Worm (Caenorhabditis elegans) whole organism, dauer: ENCODE measurements around the gene blos-1.

Experiments
- unc-62 ChIP-seq: sonication (generic microtip); optimal IDR thresholded peaks from 2 replicates; lab custom pipeline; 2017; ENCODE audit warnings: missing biosample characterization, missing genetic modification reagents, missing genetic modification characterization

Gene blos-1

ce11 chrIII:10218587-10218986, 6.8 kb upstream of the blos-1 start, which contains the start of the genes rde-4 and cox-14:
TSS of gene rde-4 (minus strand) at chrIII:10218646.
TSS of gene cox-14 (plus strand) at chrIII:10218942.
- no peak for TF ChIP-seq unc-62 (GFP tag; lab: Kevin White, UChicago)

- TF ChIP-seq unc-62 (GFP tag; lab: Kevin White, UChicago), result no peak
These were observed 5.0 kb upstream of the blos-1 start, which contains the start of gene cts-1 for ce11 chrIII:10216585-10217278. TSS of gene cts-1 (minus strand) at chrIII:10216635.

ce11 chrIII:10215882-10216281, 4.1 kb upstream of the blos-1 start:
- TF ChIP-seq unc-62 (GFP tag; lab: Kevin White, UChicago), result no peak

- TF ChIP-seq unc-62 (GFP tag; lab: Kevin White, UChicago), result no peak
These were observed 2.8 kb upstream of the blos-1 start for ce11 chrIII:10214540-10214979.

ce11 chrIII:10209703-10210102, 2.0 kb downstream of the blos-1 start, which contains the start of gene T20G5.9:
TSS of gene T20G5.9 (plus strand) at chrIII:10209840.
- TF ChIP-seq unc-62 (GFP tag; lab: Kevin White, UChicago), result no peak

- no peak for TF ChIP-seq unc-62 (GFP tag; lab: Kevin White, UChicago)
These were observed 5.4 kb downstream of the blos-1 start for ce11 chrIII:10206352-10206751.

- TF ChIP-seq unc-62 (GFP tag; lab: Kevin White, UChicago), result no peak
These were observed 8.6 kb downstream of the blos-1 start, which contains the start of gene chc-1 for ce11 chrIII:10202894-10203871. TSS of gene chc-1 (plus strand) at chrIII:10203821.

- TF ChIP-seq unc-62 (GFP tag; lab: Kevin White, UChicago), result no peak
These were observed 9.4 kb downstream of the blos-1 start for ce11 chrIII:10202391-10202790.

ce11 chrIII:10201235-10201634, 10.5 kb downstream of the blos-1 start, which contains the start of the genes T20G5.13 and T20G5.12:
TSS of gene T20G5.13 (minus strand) at chrIII:10201335.
TSS of gene T20G5.12 (plus strand) at chrIII:10201604.
- no peak for TF ChIP-seq unc-62 (GFP tag; lab: Kevin White, UChicago)

- no peak for TF ChIP-seq unc-62 (GFP tag; lab: Kevin White, UChicago)
These were observed 12.7 kb downstream of the blos-1 start, which contains the start of gene T20G5.8 for ce11 chrIII:10199052-10199451. TSS of gene T20G5.8 (plus strand) at chrIII:10199352.

ce11 chrIII:10197416-10197815, 14.3 kb downstream of the blos-1 start, which contains the start of gene dod-6:
TSS of gene dod-6 (plus strand) at chrIII:10197716.
- no peak for TF ChIP-seq unc-62 (GFP tag; lab: Kevin White, UChicago)

ce11 chrIII:10196796-10197195, 14.9 kb downstream of the blos-1 start:
- no peak for TF ChIP-seq unc-62 (GFP tag; lab: Kevin White, UChicago)

ce11 chrIII:10195911-10196310, 15.8 kb downstream of the blos-1 start:
- no peak for TF ChIP-seq unc-62 (GFP tag; lab: Kevin White, UChicago)

ce11 chrIII:10194569-10194968, 17.2 kb downstream of the blos-1 start:
- no peak for TF ChIP-seq unc-62 (GFP tag; lab: Kevin White, UChicago)

- no peak for TF ChIP-seq unc-62 (GFP tag; lab: Kevin White, UChicago)
These were observed 22.8 kb downstream of the blos-1 start, which contains the start of gene epac-1 for ce11 chrIII:10188912-10189311. TSS of gene epac-1 (plus strand) at chrIII:10189212.
